Worm (Caenorhabditis elegans) whole organism, L4 larva: Measurements from ENCODE around the gene Y39D8A.1.

Source experiments
- F49E8.2 ChIP-seq: sonication (generic microtip); optimal IDR thresholded peaks from 2 replicates; lab custom pipeline; 2016; ENCODE audit warnings: missing compliant biosample characterization, mild to moderate bottlenecking, missing genetic modification characterization, borderline replicate concordance
- ama-1 ChIP-seq: fragments of 150-350 bp; optimal IDR thresholded peaks from 2 replicates; lab custom pipeline; 2014; ENCODE audit warnings: inconsistent platforms, mixed read lengths
- ctbp-1 ChIP-seq: fragments of 200-800 bp; sonication (Bioruptor generic); IDR thresholded peaks from 2 replicates; pipeline ENCODE4 v1.3.6; 2022; ENCODE audit warnings: missing genetic modification reagents, missing genetic modification characterization, missing compliant biosample characterization
- dmd-9 ChIP-seq: fragments of 200-800 bp; sonication (Bioruptor generic); IDR thresholded peaks from 2 replicates; pipeline ENCODE4 v1.3.6; 2022; ENCODE audit warnings: missing genetic modification reagents, missing genetic modification characterization, missing compliant biosample characterization
- lin-38 ChIP-seq: fragments of 200-800 bp; sonication (Bioruptor generic); IDR thresholded peaks from 2 replicates; pipeline ENCODE4 v1.3.6; 2022; ENCODE audit warnings: missing genetic modification reagents, missing genetic modification characterization, missing compliant biosample characterization
- mdl-1 ChIP-seq, 2 experiments: fragments of 150-350 bp in 1 of 2; sonication (generic microtip) in 1 of 2; optimal IDR thresholded peaks; 2 replicates each; lab custom pipeline; 2014 to 2017; ENCODE audit warnings: missing biosample characterization in 2 of 2, missing genetic modification characterization in 2 of 2
- mep-1 ChIP-seq: fragments of 150-350 bp; sonication (generic microtip); optimal IDR thresholded peaks from 3 replicates; lab custom pipeline; 2014; ENCODE audit warnings: missing biosample characterization, missing genetic modification characterization
- nhr-11 ChIP-seq: fragments of 150-350 bp; optimal IDR thresholded peaks from 2 replicates; lab custom pipeline; 2014; ENCODE audit warnings: missing biosample characterization, missing genetic modification characterization
- nhr-237 ChIP-seq: sonication (generic microtip); optimal IDR thresholded peaks from 2 replicates; lab custom pipeline; 2017; ENCODE audit warnings: missing biosample characterization, missing genetic modification characterization
- pqm-1 ChIP-seq: sonication (generic microtip); optimal IDR thresholded peaks from 2 replicates; lab custom pipeline; 2017; ENCODE audit warnings: missing biosample characterization, missing genetic modification characterization
- skn-1 ChIP-seq: fragments of 150-350 bp; optimal IDR thresholded peaks from 2 replicates; lab custom pipeline; 2014; ENCODE audit warnings: missing biosample characterization, missing genetic modification characterization
- unc-39 ChIP-seq: sonication (generic microtip); optimal IDR thresholded peaks from 2 replicates; lab custom pipeline; 2017; ENCODE audit warnings: missing biosample characterization, missing genetic modification characterization
- ztf-11 ChIP-seq: fragments of 150-350 bp; optimal IDR thresholded peaks from 2 replicates; lab custom pipeline; 2014; ENCODE audit warnings: missing biosample characterization, missing genetic modification characterization

- TF ChIP-seq nhr-237 (tag; lab: Kevin White, UChicago) = no peak
- TF ChIP-seq dmd-9 (GFP tag; lab: Robert Waterston, UW) = no peak
- no peak for TF ChIP-seq mep-1
- TF ChIP-seq ctbp-1 (GFP tag; lab: Robert Waterston, UW) = no peak
- TF ChIP-seq mdl-1 (tag; optimal IDR thresholded peaks at IDR 0.05; lab: Kevin White, UChicago) = no peak
- TF ChIP-seq F49E8.2 (tag; lab: Kevin White, UChicago) = no peak
- no peak for TF ChIP-seq lin-38
- TF ChIP-seq ama-1 (lab: Kevin White, UChicago) = no peak
- no peak for TF ChIP-seq nhr-11 (tag; lab: Kevin White, UChicago)
- TF ChIP-seq skn-1 (tag; lab: Kevin White, UChicago) = no peak
- no peak for TF ChIP-seq unc-39
- TF ChIP-seq pqm-1 (tag; lab: Kevin White, UChicago) = no peak
- TF ChIP-seq ztf-11 (tag; lab: Kevin White, UChicago) = no peak
These were observed 49.0 kb downstream of the Y39D8A.1 start for ce11 chrV:467507-467906.
